Worm (Caenorhabditis elegans) whole organism, late embryonic: ENCODE results near the gene flp-28.

Experiments
- C38D4.7 ChIP-seq: fragments of 200-800 bp; sonication (Bioruptor generic); optimal IDR thresholded peaks from 2 replicates; lab custom pipeline; 2018; ENCODE audit warnings: mild to moderate bottlenecking, missing genetic modification characterization, moderate library complexity, missing compliant biosample characterization
- F13H6.1 ChIP-seq: sonication (generic microtip); optimal IDR thresholded peaks from 2 replicates; lab custom pipeline; 2016; ENCODE audit warnings: missing genetic modification characterization, missing compliant biosample characterization
- T23F11.4 ChIP-seq: fragments of 200-800 bp; sonication (Bioruptor generic); optimal IDR thresholded peaks from 2 replicates; lab custom pipeline; 2018; ENCODE audit warnings: mild to moderate bottlenecking, missing genetic modification characterization, missing compliant biosample characterization
- ahr-1 ChIP-seq: sonication (generic microtip); optimal IDR thresholded peaks from 2 replicates; lab custom pipeline; 2016; ENCODE audit warnings: missing genetic modification characterization, missing compliant biosample characterization
- ama-1 ChIP-seq: fragments of 150-350 bp; optimal IDR thresholded peaks from 2 replicates; lab custom pipeline; 2014
- ceh-19 ChIP-seq: fragments of 200-800 bp; sonication (Bioruptor generic); optimal IDR thresholded peaks from 2 replicates; lab custom pipeline; 2018; ENCODE audit warnings: mild to moderate bottlenecking, missing genetic modification characterization, missing compliant biosample characterization
- ceh-2 ChIP-seq: sonication (generic microtip); optimal IDR thresholded peaks from 2 replicates; lab custom pipeline; 2016; ENCODE audit warnings: missing genotype, missing genetic modification characterization, missing compliant biosample characterization
- ceh-22 ChIP-seq: sonication (generic microtip); optimal IDR thresholded peaks from 2 replicates; lab custom pipeline; 2017; ENCODE audit warnings: missing biosample characterization, missing genetic modification characterization
- ceh-24 ChIP-seq: sonication (generic microtip); optimal IDR thresholded peaks from 2 replicates; lab custom pipeline; 2016; ENCODE audit warnings: mild to moderate bottlenecking, missing genetic modification characterization, missing compliant biosample characterization
- ceh-30 ChIP-seq: fragments of 150-350 bp; optimal IDR thresholded peaks from 2 replicates; lab custom pipeline; 2014; ENCODE audit warnings: missing biosample characterization, missing genetic modification characterization
- ceh-6 ChIP-seq: fragments of 200-800 bp; sonication (Bioruptor generic); optimal IDR thresholded peaks from 2 replicates; lab custom pipeline; 2018; ENCODE audit warnings: mild to moderate bottlenecking, missing genetic modification characterization, missing compliant biosample characterization
- ceh-9 ChIP-seq: sonication (generic microtip); optimal IDR thresholded peaks from 2 replicates; lab custom pipeline; 2016; ENCODE audit warnings: mild to moderate bottlenecking, missing genetic modification characterization, inconsistent platforms, missing compliant biosample characterization
- dmd-4 ChIP-seq: sonication (generic microtip); optimal IDR thresholded peaks from 2 replicates; lab custom pipeline; 2016; ENCODE audit warnings: borderline replicate concordance, missing genetic modification characterization, missing compliant biosample characterization
- dve-1 ChIP-seq: sonication (generic microtip); optimal IDR thresholded peaks from 2 replicates; lab custom pipeline; 2017; ENCODE audit warnings: antibody characterized with exemption, mild to moderate bottlenecking, missing genetic modification characterization, missing compliant biosample characterization
- elt-2 ChIP-seq: sonication (generic microtip); optimal IDR thresholded peaks from 2 replicates; lab custom pipeline; 2016; ENCODE audit warnings: missing genetic modification reagents, missing genetic modification characterization, missing compliant biosample characterization
- ets-4 ChIP-seq: sonication (generic microtip); optimal IDR thresholded peaks from 2 replicates; lab custom pipeline; 2016; ENCODE audit warnings: missing genetic modification characterization, missing compliant biosample characterization
- eyg-1 ChIP-seq: sonication (generic microtip); optimal IDR thresholded peaks from 2 replicates; lab custom pipeline; 2016; ENCODE audit warnings: missing genotype, missing genetic modification characterization, missing compliant biosample characterization
- fkh-10 ChIP-seq: fragments of 150-350 bp; optimal IDR thresholded peaks from 2 replicates; lab custom pipeline; 2014; ENCODE audit warnings: missing biosample characterization, missing genetic modification reagents, missing genetic modification characterization
- fkh-6 ChIP-seq: sonication (generic microtip); optimal IDR thresholded peaks from 2 replicates; lab custom pipeline; 2016; ENCODE audit warnings: missing genetic modification characterization, missing compliant biosample characterization
- hlh-13 ChIP-seq: fragments of 200-800 bp; sonication (Bioruptor generic); optimal IDR thresholded peaks from 2 replicates; lab custom pipeline; 2018; ENCODE audit warnings: mild to moderate bottlenecking, missing genetic modification characterization, missing compliant biosample characterization
- hlh-15 ChIP-seq: sonication (generic microtip); optimal IDR thresholded peaks from 2 replicates; lab custom pipeline; 2016; ENCODE audit warnings: missing genetic modification characterization, missing compliant biosample characterization
- hlh-30 ChIP-seq: sonication (generic microtip); optimal IDR thresholded peaks from 2 replicates; lab custom pipeline; 2017; ENCODE audit warnings: antibody characterized with exemption, missing genetic modification characterization, missing compliant biosample characterization; ENCODE audit not compliant: insufficient read depth
- hlh-6 ChIP-seq: sonication (generic microtip); optimal IDR thresholded peaks from 2 replicates; lab custom pipeline; 2016; ENCODE audit warnings: missing genotype, missing genetic modification characterization, missing compliant biosample characterization
- mec-3 ChIP-seq: sonication (generic microtip); optimal IDR thresholded peaks from 2 replicates; lab custom pipeline; 2016; ENCODE audit warnings: borderline replicate concordance, missing genetic modification characterization, missing compliant biosample characterization
- nfya-1 ChIP-seq: sonication (generic microtip); optimal IDR thresholded peaks from 2 replicates; lab custom pipeline; 2017; ENCODE audit warnings: missing genetic modification characterization, mild to moderate bottlenecking, missing compliant biosample characterization, antibody characterized with exemption, moderate library complexity
- nhr-11 ChIP-seq: fragments of 150-350 bp; optimal IDR thresholded peaks from 2 replicates; lab custom pipeline; 2014; ENCODE audit warnings: missing biosample characterization, missing genetic modification characterization
- nhr-232 ChIP-seq: sonication (generic microtip); optimal IDR thresholded peaks from 2 replicates; lab custom pipeline; 2016; ENCODE audit warnings: missing genetic modification characterization, missing compliant biosample characterization
- pat-9 ChIP-seq: fragments of 200-800 bp; sonication (Bioruptor generic); optimal IDR thresholded peaks from 2 replicates; lab custom pipeline; 2018; ENCODE audit warnings: mild to moderate bottlenecking, missing genetic modification characterization, moderate library complexity, missing compliant biosample characterization
- pha-4 ChIP-seq: fragments of 150-350 bp; optimal IDR thresholded peaks from 2 replicates; lab custom pipeline; 2018; ENCODE audit warnings: missing biosample characterization, missing genetic modification reagents, missing genetic modification characterization
- pqm-1 ChIP-seq: sonication (generic microtip); optimal IDR thresholded peaks from 2 replicates; lab custom pipeline; 2016; ENCODE audit warnings: missing genetic modification characterization, missing compliant biosample characterization
- ref-2 ChIP-seq: sonication (generic microtip); optimal IDR thresholded peaks from 2 replicates; lab custom pipeline; 2016; ENCODE audit warnings: missing genetic modification characterization, missing compliant biosample characterization
- sdc-2 ChIP-seq: sonication (generic microtip); optimal IDR thresholded peaks from 2 replicates; lab custom pipeline; 2016; ENCODE audit warnings: missing genotype, missing genetic modification characterization, missing compliant biosample characterization
- sox-2 ChIP-seq: fragments of 200-800 bp; sonication (Bioruptor generic); IDR thresholded peaks from 2 replicates; pipeline ENCODE4 v1.3.6; 2022; ENCODE audit warnings: missing genetic modification reagents, missing genetic modification characterization, missing compliant biosample characterization
- syd-9 ChIP-seq: sonication (generic microtip); optimal IDR thresholded peaks from 2 replicates; lab custom pipeline; 2016; ENCODE audit warnings: mild to moderate bottlenecking, missing genetic modification characterization, moderate library complexity, missing compliant biosample characterization
- tbx-7 ChIP-seq: sonication (generic microtip); optimal IDR thresholded peaks from 2 replicates; lab custom pipeline; 2016; ENCODE audit warnings: missing genotype, missing genetic modification characterization, missing compliant biosample characterization
- unc-42 ChIP-seq: sonication (generic microtip); optimal IDR thresholded peaks from 2 replicates; lab custom pipeline; 2016; ENCODE audit warnings: missing genotype, missing genetic modification characterization, missing compliant biosample characterization
- zip-5 ChIP-seq: sonication (generic microtip); optimal IDR thresholded peaks from 2 replicates; lab custom pipeline; 2016; ENCODE audit warnings: missing genetic modification characterization, missing compliant biosample characterization
- ztf-16 ChIP-seq: sonication (generic microtip); optimal IDR thresholded peaks from 2 replicates; lab custom pipeline; 2017; ENCODE audit warnings: missing genetic modification characterization, missing compliant biosample characterization

Gene flp-28

ce11 chrX:10092864-10093263 lies 5.1 kb upstream of the flp-28 start, which contains the start of gene flp-3:
TSS of gene flp-3 (minus strand) at chrX:10092964.
- no peak for TF ChIP-seq ref-2
- TF ChIP-seq syd-9 (tag; lab: Kevin White, UChicago) = no peak
- TF ChIP-seq C38D4.7 (GFP tag; lab: Kevin White, UChicago) = no peak
- TF ChIP-seq tbx-7 (tag; lab: Kevin White, UChicago) = no peak
- TF ChIP-seq ceh-30 (tag; lab: Kevin White, UChicago) = no peak
- TF ChIP-seq ceh-22 (tag; lab: Kevin White, UChicago) = no peak
- no peak for TF ChIP-seq T23F11.4 (GFP tag; lab: Kevin White, UChicago)
- TF ChIP-seq pqm-1 (tag; lab: Kevin White, UChicago) = no peak
- no peak for TF ChIP-seq elt-2 (tag; lab: Kevin White, UChicago)
- TF ChIP-seq mec-3 (tag; lab: Kevin White, UChicago) = no peak
- TF ChIP-seq pha-4 (tag; lab: Kevin White, UChicago) = no peak
- TF ChIP-seq dmd-4 (tag; lab: Kevin White, UChicago) = no peak
- no peak for TF ChIP-seq fkh-6 (tag; lab: Kevin White, UChicago)
- TF ChIP-seq ahr-1 = no peak
- TF ChIP-seq sdc-2 (tag; lab: Kevin White, UChicago) = no peak
- TF ChIP-seq dve-1 (tag; lab: Kevin White, UChicago) = no peak
- no peak for TF ChIP-seq ceh-9 (tag; lab: Kevin White, UChicago)
- TF ChIP-seq ets-4 = no peak
- no peak for TF ChIP-seq hlh-6 (tag; lab: Kevin White, UChicago)
- TF ChIP-seq ceh-2 (tag; lab: Kevin White, UChicago) = no peak

- no peak for TF ChIP-seq hlh-30 (tag; lab: Kevin White, UChicago)
- TF ChIP-seq pat-9 = no peak
- TF ChIP-seq ceh-19 (GFP tag; lab: Kevin White, UChicago) = no peak
- TF ChIP-seq ztf-16 (tag; lab: Kevin White, UChicago) = no peak
- TF ChIP-seq fkh-6 (tag; lab: Kevin White, UChicago) = no peak
- TF ChIP-seq nhr-232 (tag; lab: Kevin White, UChicago) = no peak
- no peak for TF ChIP-seq ets-4
- TF ChIP-seq hlh-13 (GFP tag; lab: Kevin White, UChicago) = no peak
- no peak for TF ChIP-seq sdc-2 (tag; lab: Kevin White, UChicago)
- no peak for TF ChIP-seq sox-2 (GFP tag; lab: Robert Waterston, UW)
- no peak for TF ChIP-seq ama-1 (lab: Kevin White, UChicago)
- no peak for TF ChIP-seq ceh-24
Measured at ce11 chrX:10085073-10085472, 2.7 kb downstream of the flp-28 start.

- TF ChIP-seq ceh-6 (no peak), elt-2 (tag; lab: Kevin White, UChicago) (peak; percentile 94)
Measured at ce11 chrX:10084050-10084672, 3.6 kb downstream of the flp-28 start, which contains the start of gene W07E11.1. TSS of gene W07E11.1 (plus strand) at chrX:10084622.

- TF ChIP-seq hlh-6 (tag; lab: Kevin White, UChicago) (no peak), ceh-30 (tag; lab: Kevin White, UChicago) (no peak), zip-5 (tag; lab: Kevin White, UChicago) (no peak), F13H6.1 (tag; lab: Kevin White, UChicago) (no peak), pqm-1 (tag; lab: Kevin White, UChicago) (no peak), unc-42 (no peak), eyg-1 (no peak), nfya-1 (tag; lab: Kevin White, UChicago) (no peak), fkh-6 (tag; lab: Kevin White, UChicago) (no peak), ama-1 (lab: Kevin White, UChicago) (no peak), fkh-10 (GFP tag; lab: Kevin White, UChicago) (no peak), mec-3 (tag; lab: Kevin White, UChicago) (no peak), nhr-11 (tag; lab: Kevin White, UChicago) (no peak), hlh-15 (no peak)
Measured at ce11 chrX:10083272-10083671, 4.5 kb downstream of the flp-28 start.
